Fruit fly (Drosophila melanogaster): ENCODE measurements around the gene CG9004.

CG9004 gene

DNA sequence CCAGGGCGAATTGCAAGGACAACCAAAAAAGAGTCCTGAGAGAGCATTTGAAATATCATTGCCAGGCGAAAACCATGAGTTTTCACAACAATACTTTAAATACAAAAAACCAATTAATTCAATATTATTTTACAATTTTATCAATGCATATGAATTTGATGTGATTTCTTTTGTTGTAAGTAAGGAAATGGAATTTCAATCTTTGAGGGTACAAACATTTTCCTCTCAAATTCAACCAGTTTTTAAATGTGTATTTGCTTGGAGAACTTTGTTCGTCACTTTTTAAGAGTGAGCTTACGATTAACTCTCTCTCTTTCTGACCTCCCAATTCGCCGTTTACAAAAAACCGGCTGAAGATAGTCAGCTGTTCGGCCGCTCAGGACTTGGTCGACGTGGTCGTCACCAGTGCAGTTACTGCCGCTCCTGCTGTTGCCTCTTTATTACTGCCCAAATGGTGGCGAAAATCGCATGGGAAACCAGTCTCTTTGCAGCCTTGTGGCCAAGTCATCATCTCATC, 38.1 kb downstream of the CG9004 start (continued):
- TF ChIP-seq CG10209 (GFP tag; optimal IDR thresholded peaks at IDR 0.05) (peak; percentile 14), dmrt99B (tag; optimal IDR thresholded peaks at IDR 0.05) (peak; percentile 62), Xrp1 (GFP tag; IDR thresholded peaks at IDR 0.05) (peak; percentile 36; the same call in 1 of the 2 replicates), MTF-1 (GFP tag; optimal IDR thresholded peaks at IDR 0.05; ENCODE audit: borderline replicate concordance) (no peak), dan (GFP tag; IDR thresholded peaks at IDR 0.05) (no peak), fd3F (GFP tag; optimal IDR thresholded peaks at IDR 0.05) (peak; percentile 44), lab (GFP tag; optimal IDR thresholded peaks at IDR 0.05) (peak; percentile 77), lilli (GFP tag; optimal IDR thresholded peaks at IDR 0.05) (peak; percentile 41), wor (GFP tag; IDR thresholded peaks at IDR 0.05) (0 out of 2 replicates have a peak, but pooled peaks have one; percentile 34), tup (GFP tag; optimal IDR thresholded peaks at IDR 0.05) (no peak), en (GFP tag; optimal IDR thresholded peaks at IDR 0.05) (no peak), CG11504 (tag; optimal IDR thresholded peaks at IDR 0.05) (peak; percentile 64), CG3726 (GFP tag; IDR thresholded peaks at IDR 0.05) (no peak), pan (optimal IDR thresholded peaks at IDR 0.05) (no peak), pan (GFP tag; optimal IDR thresholded peaks at IDR 0.05 in 1 of 2, IDR thresholded peaks at IDR 0.05 in 1 of 2) (peak in 1 of 2 experiments; percentile 65), HmgZ (tag; optimal IDR thresholded peaks at IDR 0.05) (peak; percentile 24), Rfx (GFP tag; IDR thresholded peaks at IDR 0.05) (peak; percentile 53), ems (GFP tag; optimal IDR thresholded peaks at IDR 0.05) (no peak), CG7928 (GFP tag; optimal IDR thresholded peaks at IDR 0.05) (no peak), fd64A (GFP tag; optimal IDR thresholded peaks at IDR 0.05) (no peak), CG6689 (GFP tag; IDR thresholded peaks at IDR 0.05) (peak; percentile 16; the same call in 1 of the 2 replicates), CG14441 (GFP tag; IDR thresholded peaks at IDR 0.05) (0 out of 2 replicates have a peak, but pooled peaks have one; percentile 35), CG12236 (GFP tag; optimal IDR thresholded peaks at IDR 0.05) (no peak), CG7556 (GFP tag; optimal IDR thresholded peaks at IDR 0.05) (peak; percentile 67), Lim3 (GFP tag; IDR thresholded peaks at IDR 0.05) (no peak), CG1024 (GFP tag; IDR thresholded peaks at IDR 0.05) (no peak; the same call in 1 of the 2 replicates), grau (tag; optimal IDR thresholded peaks at IDR 0.05) (peak; percentile 61), dm (GFP tag; optimal IDR thresholded peaks at IDR 0.05) (no peak), CG14667 (GFP tag; IDR thresholded peaks at IDR 0.05) (no peak), CG9876 (GFP tag; optimal IDR thresholded peaks at IDR 0.05) (no peak), CG9932 (GFP tag; IDR thresholded peaks at IDR 0.05) (peak; percentile 47), CG6813 (GFP tag; optimal IDR thresholded peaks at IDR 0.05) (peak; percentile 35), CG12744 (GFP tag; optimal IDR thresholded peaks at IDR 0.05) (no peak), cwo (GFP tag; optimal IDR thresholded peaks at IDR 0.05) (peak; percentile 66), jumu (GFP tag; optimal IDR thresholded peaks at IDR 0.05) (no peak), esg (GFP tag; conservative IDR thresholded peaks at IDR 0.05) (peak; percentile 16; the same call in 1 of the 2 replicates), Six4 (GFP tag; optimal IDR thresholded peaks at IDR 0.05) (no peak), sens (GFP tag) (peak; percentile 76), nom (GFP tag; optimal IDR thresholded peaks at IDR 0.05) (peak; percentile 34), fru (optimal IDR thresholded peaks at IDR 0.05) (no peak), E2f1 (GFP tag; IDR thresholded peaks at IDR 0.05) (peak; percentile 52), BEAF-32 (GFP tag; optimal IDR thresholded peaks at IDR 0.05) (no peak), Dad (GFP tag; optimal IDR thresholded peaks at IDR 0.05) (peak; percentile 18), sisA (GFP tag; IDR thresholded peaks at IDR 0.05) (no peak; the same call in 1 of the 2 replicates), CG2678 (tag; optimal IDR thresholded peaks at IDR 0.05) (peak; percentile 79), ci (GFP tag; IDR thresholded peaks at IDR 0.05) (peak; percentile 62; the same call in 1 of the 3 replicates), Chrac-16 (GFP tag; optimal IDR thresholded peaks at IDR 0.05) (peak; percentile 11), Med (GFP tag) (peak; percentile 66), lbe (GFP tag; optimal IDR thresholded peaks at IDR 0.05) (peak; percentile 9), crol (GFP tag; IDR thresholded peaks at IDR 0.05) (no peak), CG14014 (GFP tag; IDR thresholded peaks at IDR 0.05) (0 out of 2 replicates have a peak, but pooled peaks have one; percentile 43)
